Worm (Caenorhabditis elegans): Measurements from ENCODE around the gene aff-1.

Gene aff-1

DNA sequence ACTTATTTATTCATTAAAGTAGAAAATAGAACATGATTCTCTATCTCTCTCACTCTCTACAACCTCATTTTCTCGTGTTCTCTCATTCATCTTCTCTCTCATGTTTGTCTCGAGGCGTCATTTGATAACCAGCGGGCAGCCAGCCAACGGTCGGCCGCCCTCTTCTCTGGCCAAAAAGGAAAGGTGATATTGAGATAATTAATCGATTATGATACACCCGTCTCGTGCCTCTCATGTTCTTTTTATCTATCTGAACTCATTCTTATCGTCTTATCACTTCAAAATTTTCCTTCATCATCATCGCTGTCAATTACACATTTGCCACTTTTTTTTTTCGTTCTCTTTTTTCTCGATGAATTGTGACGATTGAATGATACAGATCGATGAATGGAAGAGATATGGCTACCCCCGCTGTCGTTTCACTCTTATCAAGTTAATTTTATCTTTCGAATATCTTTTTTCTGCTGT, 20.9 kb downstream of the aff-1 start (continued):
- peak; percentile 42 to 84 for TF ChIP-seq let-607 (tag; optimal IDR thresholded peaks at IDR 0.05)
- no peak for TF ChIP-seq cebp-1 (GFP tag; IDR thresholded peaks at IDR 0.05)
- peak; percentile 79 for TF ChIP-seq cebp-1 (tag; optimal IDR thresholded peaks at IDR 0.05)
- TF ChIP-seq snpc-4 (GFP tag; optimal IDR thresholded peaks at IDR 0.05): no peak
- peak; percentile 67 to 88 (median 68) for TF ChIP-seq snpc-4 (tag; optimal IDR thresholded peaks at IDR 0.05)
- TF ChIP-seq lin-26 (GFP tag; IDR thresholded peaks at IDR 0.05): 0 out of 2 replicates have a peak, but pooled peaks have one; percentile 16
- no peak for TF ChIP-seq F10E7.11 (tag; optimal IDR thresholded peaks at IDR 0.05)
- peak; percentile 47 for TF ChIP-seq tbp1 (GFP tag; optimal IDR thresholded peaks at IDR 0.05)
- no peak for TF ChIP-seq snpc-1.1 (tag; optimal IDR thresholded peaks at IDR 0.05; ENCODE audit: insufficient read depth)
- TF ChIP-seq F22D6.2 (tag; optimal IDR thresholded peaks at IDR 0.05): peak; percentile 73
- no peak for TF ChIP-seq B0035.1 (tag; optimal IDR thresholded peaks at IDR 0.05)
- peak; percentile 92 for TF ChIP-seq B0336.3 (GFP tag; IDR thresholded peaks at IDR 0.05)
- TF ChIP-seq lin-40 (tag; optimal IDR thresholded peaks at IDR 0.05): peak; percentile 88
- TF ChIP-seq attf-3 (GFP tag; conservative IDR thresholded peaks at IDR 0.05): no peak
- TF ChIP-seq hsf-1 (GFP tag; IDR thresholded peaks at IDR 0.05): no peak
- peak; percentile 78 for TF ChIP-seq chd-7 (tag; optimal IDR thresholded peaks at IDR 0.05)

DNA sequence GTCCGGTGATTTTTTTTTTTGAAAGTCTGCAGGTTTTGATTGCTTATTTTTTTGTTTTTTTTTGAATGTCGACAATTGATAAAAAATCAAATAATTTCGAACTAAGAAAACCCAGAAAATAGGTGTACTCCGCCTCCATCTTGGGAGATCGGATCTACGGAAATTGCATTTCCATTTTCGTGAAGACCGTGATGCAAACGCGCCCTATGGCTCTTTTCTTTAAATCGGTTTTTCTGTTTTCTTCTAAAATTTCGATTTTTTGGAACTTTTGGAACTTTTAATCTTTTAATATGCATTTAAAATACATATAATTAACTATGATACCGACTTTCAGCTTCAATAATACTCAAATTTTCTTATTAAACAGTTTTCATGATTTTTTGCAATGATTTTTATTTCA, 21.5 kb downstream of the aff-1 start:
- TF ChIP-seq ceh-100 (GFP tag; IDR thresholded peaks at IDR 0.05) (peak; percentile 86), hrde-1 (tag; optimal IDR thresholded peaks at IDR 0.05; ENCODE audit: borderline replicate concordance) (no peak), mcd-1 (GFP tag; IDR thresholded peaks at IDR 0.05) (peak; percentile 55), lin-26 (GFP tag; IDR thresholded peaks at IDR 0.05) (no peak), snpc-4 (GFP tag; optimal IDR thresholded peaks at IDR 0.05) (no peak), snpc-4 (tag; optimal IDR thresholded peaks at IDR 0.05) (peak in 1 of 4 experiments; percentile 7)

DNA sequence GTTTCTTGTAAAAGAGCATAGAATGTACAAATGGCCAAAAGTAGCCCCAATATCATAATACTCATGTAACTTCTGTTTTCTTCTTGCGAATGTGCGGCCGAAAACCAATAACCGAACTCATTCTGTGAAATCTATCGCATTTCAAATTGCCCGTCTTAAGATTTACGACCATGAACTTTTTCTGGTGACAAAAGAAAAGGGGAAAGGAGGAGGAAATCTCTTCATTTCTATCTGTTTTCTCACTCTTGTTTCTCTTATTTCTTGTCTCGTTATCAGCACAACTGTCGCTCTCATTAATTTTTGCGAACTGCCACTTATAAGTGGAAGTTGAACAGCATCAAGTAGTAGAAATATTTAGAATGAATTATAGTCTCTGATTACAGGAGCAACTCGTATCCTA, 22.4 kb downstream of the aff-1 start:
- TF ChIP-seq lin-26 (GFP tag; IDR thresholded peaks at IDR 0.05): no peak
- no peak for TF ChIP-seq F52B5.7 (tag; optimal IDR thresholded peaks at IDR 0.05)
- TF ChIP-seq D2030.7 (GFP tag; IDR thresholded peaks at IDR 0.05): no peak
- TF ChIP-seq snpc-1.3 (tag; optimal IDR thresholded peaks at IDR 0.05; ENCODE audit: insufficient read depth): no peak
- TF ChIP-seq nhr-80 (tag; optimal IDR thresholded peaks at IDR 0.05): peak; percentile 37
- no peak for TF ChIP-seq hlh-26 (GFP tag; conservative IDR thresholded peaks at IDR 0.05)
- TF ChIP-seq him-1 (tag; optimal IDR thresholded peaks at IDR 0.05): no peak

DNA sequence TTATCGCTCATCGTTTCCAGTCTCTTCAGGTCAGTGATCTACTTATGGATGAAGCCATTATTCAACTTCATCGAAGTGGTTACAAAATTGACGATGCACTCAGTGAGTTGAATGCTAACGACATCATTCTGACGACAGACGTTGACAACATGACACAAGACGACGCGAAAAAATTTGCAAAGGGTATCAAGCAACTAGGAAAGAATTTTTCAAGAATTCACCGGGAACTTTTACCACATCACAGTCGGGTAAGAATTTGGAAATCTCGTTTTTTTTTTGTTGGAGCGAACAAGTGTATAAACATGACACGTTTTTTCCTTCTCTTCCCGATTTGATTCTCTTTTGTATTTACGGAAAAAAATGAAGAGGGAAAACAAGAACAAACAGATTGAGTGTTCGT, 22.9 kb downstream of the aff-1 start:
- TF ChIP-seq Y53F4B.3 (GFP tag; IDR thresholded peaks at IDR 0.05) (no peak), snpc-1.1 (tag; optimal IDR thresholded peaks at IDR 0.05; ENCODE audit: insufficient read depth) (no peak), F33H1.4 (GFP tag; IDR thresholded peaks at IDR 0.05) (no peak), T26A5.8 (tag; optimal IDR thresholded peaks at IDR 0.05) (no peak), F39B2.1 (GFP tag; IDR thresholded peaks at IDR 0.05) (no peak)

DNA sequence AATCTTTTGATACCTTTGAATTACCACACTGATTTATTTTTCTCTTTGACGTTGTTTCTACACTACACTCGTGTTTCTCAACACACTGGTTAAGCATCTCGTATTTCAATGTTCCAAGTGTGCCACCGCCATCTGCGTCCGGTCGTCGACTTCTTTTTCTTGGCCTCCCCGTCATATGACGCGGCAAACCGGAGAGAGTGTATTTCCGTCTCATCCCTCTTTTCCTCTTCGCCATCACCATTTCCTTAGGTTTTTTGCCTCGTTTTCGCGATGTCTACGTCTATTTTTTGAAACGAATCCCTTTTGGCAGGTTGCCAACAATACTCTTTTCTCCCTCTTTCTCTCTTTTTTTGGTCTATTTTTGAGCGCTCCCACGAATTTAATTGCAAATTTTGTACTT, 24.6 kb downstream of the aff-1 start:
- TF ChIP-seq zim-3 (tag; optimal IDR thresholded peaks at IDR 0.05): no peak
- peak; percentile 3; the same call in 1 of the 2 replicates for TF ChIP-seq hmg-1.2 (GFP tag; IDR thresholded peaks at IDR 0.05)
- no peak for TF ChIP-seq tlf-1 (GFP tag; optimal IDR thresholded peaks at IDR 0.05)
- peak; percentile 22 for TF ChIP-seq somi-1 (GFP tag; optimal IDR thresholded peaks at IDR 0.05)
- TF ChIP-seq Y56A3A.18 (GFP tag; IDR thresholded peaks at IDR 0.05): no peak
- no peak for TF ChIP-seq cebp-1 (GFP tag; IDR thresholded peaks at IDR 0.05)
- TF ChIP-seq cebp-1 (tag; optimal IDR thresholded peaks at IDR 0.05): peak; percentile 38
- TF ChIP-seq aptf-3 (GFP tag; IDR thresholded peaks at IDR 0.05): no peak
- no peak for TF ChIP-seq nfyb-1 (GFP tag; IDR thresholded peaks at IDR 0.05)
- no peak for TF ChIP-seq ceh-91 (GFP tag; IDR thresholded peaks at IDR 0.05)
- TF ChIP-seq ets-4 (GFP tag; optimal IDR thresholded peaks at IDR 0.05): no peak
- TF ChIP-seq ceh-27 (GFP tag; optimal IDR thresholded peaks at IDR 0.05): peak; percentile 0
- peak; percentile 16 for TF ChIP-seq nhr-80 (tag; optimal IDR thresholded peaks at IDR 0.05)
- TF ChIP-seq nfya-1 (tag; optimal IDR thresholded peaks at IDR 0.05; ENCODE audit: borderline replicate concordance, insufficient read depth): no peak
